Worm (Caenorhabditis elegans): Measurements from ENCODE around the gene sorf-2.

Gene sorf-2

ce11 chrIII:5308278-5308677 is 18.1 kb upstream of the sorf-2 start, which contains the start of gene mog-3 (continued):
- TF ChIP-seq unc-3 (GFP tag; conservative IDR thresholded peaks at IDR 0.05) (peak; percentile 32; the same call in 1 of the 2 replicates), unc-3 (tag; optimal IDR thresholded peaks at IDR 0.05) (no peak), mec-3 (tag; optimal IDR thresholded peaks at IDR 0.05; ENCODE audit: borderline replicate concordance) (peak; percentile 88), tbx-2 (tag; optimal IDR thresholded peaks at IDR 0.05) (peak; percentile 91), hlh-8 (tag; optimal IDR thresholded peaks at IDR 0.05) (peak; percentile 87), pros-1 (tag; optimal IDR thresholded peaks at IDR 0.05) (no peak), hlh-15 (tag; optimal IDR thresholded peaks at IDR 0.05) (no peak), pha-4 (tag; optimal IDR thresholded peaks at IDR 0.05) (no peak), sox-2 (GFP tag; IDR thresholded peaks at IDR 0.05) (no peak), tbx-7 (tag; optimal IDR thresholded peaks at IDR 0.05) (peak; percentile 89), fax-1 (tag; optimal IDR thresholded peaks at IDR 0.05) (peak; percentile 68), sox-4 (tag; optimal IDR thresholded peaks at IDR 0.05) (no peak), ceh-14 (tag; optimal IDR thresholded peaks at IDR 0.05) (peak; percentile 72), ets-4 (tag; optimal IDR thresholded peaks at IDR 0.05) (peak; percentile 100), K02D7.2 (tag; optimal IDR thresholded peaks at IDR 0.05) (no peak), ahr-1 (tag; optimal IDR thresholded peaks at IDR 0.05) (peak; percentile 3), syd-9 (tag; optimal IDR thresholded peaks at IDR 0.05) (no peak), unc-86 (tag; optimal IDR thresholded peaks at IDR 0.05) (peak; percentile 17), lin-11 (tag; optimal IDR thresholded peaks at IDR 0.05) (no peak)

- TF ChIP-seq che-1 (tag; optimal IDR thresholded peaks at IDR 0.05) = no peak
- no peak for TF ChIP-seq gmeb-2 (tag; optimal IDR thresholded peaks at IDR 0.05)
- TF ChIP-seq tbx-2 (tag; optimal IDR thresholded peaks at IDR 0.05) = no peak
- no peak for TF ChIP-seq unc-3 (GFP tag; conservative IDR thresholded peaks at IDR 0.05)
- TF ChIP-seq unc-3 (tag; optimal IDR thresholded peaks at IDR 0.05) = no peak
- TF ChIP-seq sdc-2 (tag; optimal IDR thresholded peaks at IDR 0.05) = no peak
- no peak for TF ChIP-seq unc-86 (tag; optimal IDR thresholded peaks at IDR 0.05)
- no peak for TF ChIP-seq pros-1 (tag; optimal IDR thresholded peaks at IDR 0.05)
- TF ChIP-seq C38D4.7 (GFP tag; optimal IDR thresholded peaks at IDR 0.05) = no peak
- no peak for TF ChIP-seq madf-2 (tag; optimal IDR thresholded peaks at IDR 0.05)
- TF ChIP-seq ttx-3 (tag; optimal IDR thresholded peaks at IDR 0.05) = no peak
- TF ChIP-seq ceh-6 (GFP tag; optimal IDR thresholded peaks at IDR 0.05) = no peak
- TF ChIP-seq ceh-48 (tag; optimal IDR thresholded peaks at IDR 0.05) = no peak
- no peak for TF ChIP-seq K02D7.2 (tag; optimal IDR thresholded peaks at IDR 0.05)
Observed at ce11 chrIII:5310403-5310802, 16.0 kb upstream of the sorf-2 start.

- no peak for TF ChIP-seq ceh-22 (tag; optimal IDR thresholded peaks at IDR 0.05)
- TF ChIP-seq fkh-10 (GFP tag; optimal IDR thresholded peaks at IDR 0.05) = no peak
- TF ChIP-seq pax-1 (tag; optimal IDR thresholded peaks at IDR 0.05) = no peak
- TF ChIP-seq K02D7.2 (tag; optimal IDR thresholded peaks at IDR 0.05) = no peak
- no peak for TF ChIP-seq zip-5 (tag; optimal IDR thresholded peaks at IDR 0.05)
- no peak for TF ChIP-seq ceh-30 (tag; optimal IDR thresholded peaks at IDR 0.05)
- TF ChIP-seq ceh-34 (tag; optimal IDR thresholded peaks at IDR 0.05) = no peak
- no peak for TF ChIP-seq hlh-6 (tag; optimal IDR thresholded peaks at IDR 0.05)
Observed at ce11 chrIII:5310940-5311339, 15.5 kb upstream of the sorf-2 start, which contains the start of gene pqe-1. pqe-1 (plus strand) TSS chrIII:5311240.

- TF ChIP-seq ama-1 (optimal IDR thresholded peaks at IDR 0.05) (no peak), hlh-15 (tag; optimal IDR thresholded peaks at IDR 0.05) (no peak), nfya-1 (tag; optimal IDR thresholded peaks at IDR 0.05) (no peak), dve-1 (tag; optimal IDR thresholded peaks at IDR 0.05) (no peak), ceh-22 (tag; optimal IDR thresholded peaks at IDR 0.05) (no peak), gmeb-2 (tag; optimal IDR thresholded peaks at IDR 0.05) (no peak), ceh-2 (tag; optimal IDR thresholded peaks at IDR 0.05) (no peak), pros-1 (tag; optimal IDR thresholded peaks at IDR 0.05) (no peak), ceh-45 (GFP tag; IDR thresholded peaks at IDR 0.05) (no peak), hlh-6 (tag; optimal IDR thresholded peaks at IDR 0.05) (no peak)
Observed at ce11 chrIII:5318610-5319009, 7.8 kb upstream of the sorf-2 start.
